Fruit fly (Drosophila melanogaster) whole organism, wandering third instar larva: ENCODE measurements around the gene Prm.

ENCODE experiments used
- Myc ChIP-seq: fragments of >200 bp; optimal IDR thresholded peaks from 2 replicates; lab custom pipeline; 2017
- OdsH ChIP-seq: fragments of 200-800 bp; sonication (Bioruptor generic); optimal IDR thresholded peaks from 2 replicates; lab custom pipeline; 2016; ENCODE audit warnings: missing biosample characterization, mild to moderate bottlenecking, missing genetic modification characterization
- h ChIP-seq: fragments of 200-800 bp; sonication (Bioruptor generic); optimal IDR thresholded peaks from 3 replicates; lab custom pipeline; 2016; ENCODE audit warnings: missing biosample characterization, mild to moderate bottlenecking, missing genetic modification characterization
- lola ChIP-seq: fragments of >200 bp; optimal IDR thresholded peaks from 2 replicates; lab custom pipeline; 2017; ENCODE audit warnings: missing biosample characterization, missing genetic modification characterization
- rgr ChIP-seq: fragments of 200-800 bp; sonication (Bioruptor generic); optimal IDR thresholded peaks from 3 replicates; lab custom pipeline; 2016; ENCODE audit warnings: missing biosample characterization, mild to moderate bottlenecking, missing genetic modification characterization
- sage ChIP-seq: fragments of 200-800 bp; sonication (Bioruptor generic); optimal IDR thresholded peaks from 2 replicates; lab custom pipeline; 2016; ENCODE audit warnings: missing biosample characterization, mild to moderate bottlenecking, missing genetic modification characterization

- TF ChIP-seq lola (GFP tag; lab: Kevin White, UChicago) (no peak), OdsH (GFP tag; lab: Kevin White, UChicago) (no peak), h (GFP tag; lab: Kevin White, UChicago) (no peak), Myc (no peak), rgr (GFP tag; lab: Kevin White, UChicago) (no peak), sage (no peak)
Observed at dm6 chr3L:8731494-8731994, 13.6 kb downstream of the Prm start, which contains the start of gene Cp16.
